Worm (Caenorhabditis elegans) whole organism, L2 larva: ENCODE data around the gene fbxl-2.
A peak's percentile ranks its signal among the peaks of the same experiment; 100 is the strongest.

ENCODE experiments used
- C34F6.9 ChIP-seq: fragments of 150-350 bp; optimal IDR thresholded peaks from 2 replicates; lab custom pipeline; 2014; ENCODE audit warnings: missing biosample characterization, missing genetic modification characterization
- F13H6.1 ChIP-seq: sonication (generic microtip); optimal IDR thresholded peaks from 2 replicates; lab custom pipeline; 2016; ENCODE audit warnings: missing genetic modification characterization, missing compliant biosample characterization
- R02D3.7 ChIP-seq: fragments of 150-350 bp; optimal IDR thresholded peaks from 2 replicates; lab custom pipeline; 2014; ENCODE audit warnings: missing biosample characterization, missing genetic modification characterization
- alr-1 ChIP-seq: fragments of 150-350 bp; optimal IDR thresholded peaks from 2 replicates; lab custom pipeline; 2014; ENCODE audit warnings: missing biosample characterization, missing genetic modification characterization
- ama-1 ChIP-seq: fragments of 150-350 bp; optimal IDR thresholded peaks from 2 replicates; lab custom pipeline; 2018; ENCODE audit warnings: inconsistent platforms
- blmp-1 ChIP-seq: sonication (generic microtip); optimal IDR thresholded peaks from 2 replicates; lab custom pipeline; 2017; ENCODE audit warnings: missing genetic modification characterization, mild to moderate bottlenecking, missing compliant biosample characterization, antibody characterized with exemption, moderate library complexity; ENCODE audit not compliant: insufficient read depth
- crh-2 ChIP-seq: sonication (generic microtip); optimal IDR thresholded peaks from 2 replicates; lab custom pipeline; 2017; ENCODE audit warnings: missing biosample characterization, missing genetic modification characterization
- dmd-4 ChIP-seq: sonication (generic microtip); optimal IDR thresholded peaks from 2 replicates; lab custom pipeline; 2017; ENCODE audit warnings: missing biosample characterization, missing genetic modification characterization
- egl-27 ChIP-seq: sonication (generic microtip); optimal IDR thresholded peaks from 3 replicates; lab custom pipeline; 2017; ENCODE audit warnings: missing biosample characterization, missing genetic modification reagents, missing genetic modification characterization
- elt-1 ChIP-seq: fragments of 150-350 bp; optimal IDR thresholded peaks from 2 replicates; lab custom pipeline; 2014; ENCODE audit warnings: missing biosample characterization, missing genetic modification characterization
- gmeb-1 ChIP-seq: fragments of 150-350 bp; optimal IDR thresholded peaks from 2 replicates; lab custom pipeline; 2014; ENCODE audit warnings: missing biosample characterization, missing genetic modification characterization
- lin-13 ChIP-seq: fragments of 150-350 bp; optimal IDR thresholded peaks from 2 replicates; lab custom pipeline; 2014; ENCODE audit warnings: missing biosample characterization, missing genetic modification reagents, missing genetic modification characterization
- lsy-2 ChIP-seq, 2 experiments: fragments of 150-350 bp in 1 of 2; sonication (generic microtip) in 1 of 2; optimal IDR thresholded peaks; 2 replicates each; lab custom pipeline; 2014 to 2017; ENCODE audit warnings: missing biosample characterization in 2 of 2, missing genetic modification characterization in 2 of 2
- mab-5 ChIP-seq: fragments of 150-350 bp; optimal IDR thresholded peaks from 2 replicates; lab custom pipeline; 2014; ENCODE audit warnings: missing biosample characterization, missing genetic modification characterization
- mbf-1 ChIP-seq: sonication (generic microtip); optimal IDR thresholded peaks from 2 replicates; lab custom pipeline; 2017; ENCODE audit warnings: missing biosample characterization, missing genetic modification characterization
- nhr-10 ChIP-seq: sonication (generic microtip); optimal IDR thresholded peaks from 2 replicates; lab custom pipeline; 2017; ENCODE audit warnings: missing biosample characterization, missing genetic modification characterization
- nhr-11 ChIP-seq: fragments of 150-350 bp; optimal IDR thresholded peaks from 2 replicates; lab custom pipeline; 2014; ENCODE audit warnings: missing biosample characterization, missing genetic modification characterization
- nhr-12 ChIP-seq: fragments of 150-350 bp; optimal IDR thresholded peaks from 2 replicates; lab custom pipeline; 2014; ENCODE audit warnings: missing biosample characterization, missing genetic modification characterization
- nhr-23 ChIP-seq: fragments of 150-350 bp; optimal IDR thresholded peaks from 2 replicates; lab custom pipeline; 2014; ENCODE audit warnings: missing biosample characterization, missing genetic modification reagents, missing genetic modification characterization
- nhr-25 ChIP-seq: fragments of 150-350 bp; sonication (generic microtip); optimal IDR thresholded peaks from 3 replicates; lab custom pipeline; 2014; ENCODE audit warnings: missing biosample characterization, missing genetic modification characterization
- nhr-6 ChIP-seq: fragments of 150-350 bp; optimal IDR thresholded peaks from 2 replicates; lab custom pipeline; 2014; ENCODE audit warnings: missing biosample characterization, missing genetic modification characterization
- nhr-77 ChIP-seq: fragments of 150-350 bp; optimal IDR thresholded peaks from 2 replicates; lab custom pipeline; 2014; ENCODE audit warnings: missing biosample characterization, missing genetic modification characterization
- peb-1 ChIP-seq: fragments of 150-350 bp; optimal IDR thresholded peaks from 2 replicates; lab custom pipeline; 2014; ENCODE audit warnings: missing biosample characterization, missing genetic modification characterization
- sem-4 ChIP-seq: fragments of 150-350 bp; optimal IDR thresholded peaks from 2 replicates; lab custom pipeline; 2014; ENCODE audit warnings: missing biosample characterization, missing genetic modification reagents, missing genetic modification characterization
- skn-1 ChIP-seq: sonication (generic microtip); optimal IDR thresholded peaks from 2 replicates; lab custom pipeline; 2017; ENCODE audit warnings: missing biosample characterization, missing genetic modification characterization
- sma-3 ChIP-seq: sonication (generic microtip); optimal IDR thresholded peaks from 2 replicates; lab custom pipeline; 2016; ENCODE audit warnings: missing genetic modification reagents, missing genetic modification characterization, missing compliant biosample characterization
- sma-9 ChIP-seq, 2 experiments: fragments of 150-350 bp in 1 of 2; sonication (generic microtip) in 1 of 2; optimal IDR thresholded peaks; 2 replicates each; lab custom pipeline; 2014 to 2016; ENCODE audit warnings: missing genetic modification characterization in 2 of 2, mild to moderate bottlenecking in 1 of 2, missing biosample characterization in 1 of 2, missing compliant biosample characterization in 1 of 2, missing genetic modification reagents in 1 of 2, moderate library complexity in 1 of 2
- snpc-4 ChIP-seq: fragments of 150-350 bp; optimal IDR thresholded peaks from 2 replicates; lab custom pipeline; 2014; ENCODE audit warnings: missing biosample characterization, missing genetic modification characterization
- unc-39 ChIP-seq: fragments of 150-350 bp; optimal IDR thresholded peaks from 2 replicates; lab custom pipeline; 2014; ENCODE audit warnings: missing biosample characterization, missing genetic modification characterization
- unc-55 ChIP-seq: fragments of 150-350 bp; sonication (generic microtip); optimal IDR thresholded peaks from 3 replicates; lab custom pipeline; 2014; ENCODE audit warnings: missing biosample characterization, missing genetic modification reagents, missing genetic modification characterization
- unc-62 ChIP-seq: fragments of 150-350 bp; optimal IDR thresholded peaks from 2 replicates; lab custom pipeline; 2014; ENCODE audit warnings: missing biosample characterization, missing genetic modification reagents, missing genetic modification characterization
- zag-1 ChIP-seq: fragments of 150-350 bp; optimal IDR thresholded peaks from 2 replicates; lab custom pipeline; 2014; ENCODE audit warnings: missing biosample characterization, missing genetic modification characterization
- ztf-11 ChIP-seq: sonication (generic microtip); optimal IDR thresholded peaks from 2 replicates; lab custom pipeline; 2017; ENCODE audit warnings: missing biosample characterization, missing genetic modification characterization

fbxl-2 gene

ce11 chrIII:4754001-4754561, 3.0 kb upstream of the fbxl-2 start, which contains the start of the genes rps-0 and rbg-3 (continued):
- TF ChIP-seq elt-1 (tag; lab: Kevin White, UChicago): no peak
- peak; percentile 97 for TF ChIP-seq C34F6.9 (tag; lab: Kevin White, UChicago)
- no peak for TF ChIP-seq mbf-1 (tag; lab: Kevin White, UChicago)
- TF ChIP-seq snpc-4 (tag; lab: Kevin White, UChicago): peak; percentile 44
- peak; percentile 91 for TF ChIP-seq nhr-6

- TF ChIP-seq nhr-23 (tag; lab: Kevin White, UChicago): no peak
- no peak for TF ChIP-seq egl-27
- no peak for TF ChIP-seq dmd-4 (tag; lab: Kevin White, UChicago)
- no peak for TF ChIP-seq unc-55 (GFP tag; lab: Kevin White, UChicago)
- TF ChIP-seq alr-1 (tag; lab: Kevin White, UChicago): no peak
- no peak for TF ChIP-seq zag-1 (tag; lab: Kevin White, UChicago)
- TF ChIP-seq crh-2 (tag; lab: Kevin White, UChicago): no peak
- TF ChIP-seq unc-39 (tag; lab: Kevin White, UChicago): no peak
- no peak for TF ChIP-seq nhr-77
- no peak for TF ChIP-seq R02D3.7 (tag; lab: Kevin White, UChicago)
- TF ChIP-seq snpc-4 (tag; lab: Kevin White, UChicago): no peak
- TF ChIP-seq F13H6.1 (tag; lab: Kevin White, UChicago): no peak
- TF ChIP-seq ztf-11: no peak
- no peak for TF ChIP-seq sma-9 (GFP tag; optimal IDR thresholded peaks at IDR 0.05; lab: Kevin White, UChicago)
- TF ChIP-seq sma-9 (tag; optimal IDR thresholded peaks at IDR 0.05; lab: Kevin White, UChicago): no peak
- no peak for TF ChIP-seq blmp-1 (tag; lab: Kevin White, UChicago)
- TF ChIP-seq nhr-11: no peak
- TF ChIP-seq gmeb-1 (tag; lab: Kevin White, UChicago): no peak
- TF ChIP-seq, all 48 proteins: peak for 0
Measured at ce11 chrIII:4762846-4763245, 5.8 kb downstream of the fbxl-2 start.

- TF ChIP-seq peb-1 (tag; lab: Kevin White, UChicago) (no peak), unc-39 (tag; lab: Kevin White, UChicago) (no peak), nhr-77 (no peak), blmp-1 (tag; lab: Kevin White, UChicago) (no peak), elt-1 (tag; lab: Kevin White, UChicago) (no peak), unc-62 (GFP tag; lab: Kevin White, UChicago) (no peak), nhr-23 (tag; lab: Kevin White, UChicago) (no peak), nhr-11 (no peak), skn-1 (tag; lab: Kevin White, UChicago) (no peak), lin-13 (GFP tag; lab: Kevin White, UChicago) (no peak), crh-2 (tag; lab: Kevin White, UChicago) (no peak)
Measured at ce11 chrIII:4763509-4763908, 6.4 kb downstream of the fbxl-2 start, which contains the start of gene B0393.4. Gene B0393.4, minus strand, starts transcription at chrIII:4763609.

- TF ChIP-seq ama-1 (lab: Kevin White, UChicago) (no peak), nhr-77 (no peak), unc-62 (GFP tag; lab: Kevin White, UChicago) (no peak), sma-3 (GFP tag; lab: Kevin White, UChicago) (no peak), peb-1 (tag; lab: Kevin White, UChicago) (no peak), nhr-12 (no peak), egl-27 (no peak), nhr-25 (tag; lab: Kevin White, UChicago) (no peak), nhr-10 (tag; lab: Kevin White, UChicago) (no peak), alr-1 (tag; lab: Kevin White, UChicago) (no peak), sma-9 (GFP tag; optimal IDR thresholded peaks at IDR 0.05; lab: Kevin White, UChicago) (no peak), sma-9 (tag; optimal IDR thresholded peaks at IDR 0.05; lab: Kevin White, UChicago) (no peak), lsy-2 (tag; optimal IDR thresholded peaks at IDR 0.05; lab: Kevin White, UChicago) (no peak), elt-1 (tag; lab: Kevin White, UChicago) (no peak), mab-5 (tag; lab: Kevin White, UChicago) (no peak), nhr-6 (no peak), dmd-4 (tag; lab: Kevin White, UChicago) (no peak), F13H6.1 (tag; lab: Kevin White, UChicago) (no peak), skn-1 (tag; lab: Kevin White, UChicago) (no peak), sem-4 (tag; lab: Kevin White, UChicago) (no peak)
Measured at ce11 chrIII:4765474-4765873, 8.4 kb downstream of the fbxl-2 start, which contains the start of gene B0393.5. Gene B0393.5, plus strand, starts transcription at chrIII:4765774.
